Fruit fly (Drosophila melanogaster): ENCODE measurements around the gene ctrip.

ctrip gene

DNA sequence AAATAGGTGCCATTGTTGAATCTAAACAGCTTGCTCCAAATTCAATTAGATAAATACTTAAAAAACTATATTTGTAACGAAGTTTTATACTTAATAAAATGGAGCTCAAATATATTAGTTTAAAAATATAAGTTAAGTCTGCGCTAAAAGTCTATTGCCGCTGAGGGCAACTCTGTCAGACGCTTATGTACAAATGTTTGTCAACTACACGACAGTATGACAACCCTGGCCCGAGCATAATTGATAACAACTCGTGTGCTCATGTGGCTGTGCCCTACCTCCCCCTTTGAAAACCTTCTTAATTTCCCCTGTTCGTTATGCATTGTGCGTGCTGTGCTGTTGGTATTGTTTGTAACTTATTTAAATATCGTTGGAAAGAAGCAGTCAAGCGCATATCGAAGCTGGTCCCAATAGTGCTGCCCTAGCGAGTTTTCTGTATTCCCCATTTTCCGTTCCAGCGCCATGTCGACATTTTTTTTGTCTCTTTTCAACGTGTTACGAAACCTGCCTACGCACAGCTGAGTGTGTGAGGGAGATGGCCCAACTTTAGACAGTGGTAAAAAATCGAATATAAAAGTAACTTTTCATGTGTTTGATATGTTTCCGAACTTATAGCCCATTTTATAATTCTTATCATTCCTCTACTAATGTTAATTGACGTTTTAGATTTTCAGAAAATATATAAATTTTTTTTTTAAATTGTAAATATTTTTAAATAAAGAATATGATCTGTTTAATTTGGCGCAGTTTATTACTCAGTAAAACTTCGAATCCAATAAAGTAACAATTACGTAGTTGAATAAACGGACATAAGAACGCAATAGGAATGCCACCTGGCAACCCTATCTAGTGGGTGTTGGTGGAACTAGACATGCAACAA lies 6.8 kb downstream of the ctrip start (continued):
- TF ChIP-seq unc-4 (GFP tag; IDR thresholded peaks at IDR 0.05; ENCODE audit: partially characterized antibody): no peak
- 0 out of 2 replicates have a peak, but pooled peaks have one; percentile 24 for TF ChIP-seq CG4730 (GFP tag; IDR thresholded peaks at IDR 0.05)
- no peak for TF ChIP-seq dan (GFP tag; IDR thresholded peaks at IDR 0.05)
- peak; percentile 43 for TF ChIP-seq abd-A (tag; optimal IDR thresholded peaks at IDR 0.05)
- 0 out of 2 replicates have a peak, but pooled peaks have one; percentile 19 for TF ChIP-seq sna (GFP tag; IDR thresholded peaks at IDR 0.05; ENCODE audit: partially characterized antibody)
- no peak for TF ChIP-seq slou (GFP tag; optimal IDR thresholded peaks at IDR 0.05)
- TF ChIP-seq pan (optimal IDR thresholded peaks at IDR 0.05): no peak
- peak in 1 of 2 experiments; percentile 55 for TF ChIP-seq pan (GFP tag; optimal IDR thresholded peaks at IDR 0.05 in 1 of 2, IDR thresholded peaks at IDR 0.05 in 1 of 2)
- no peak for TF ChIP-seq lbe (GFP tag; optimal IDR thresholded peaks at IDR 0.05)
- TF ChIP-seq ara (GFP tag; IDR thresholded peaks at IDR 0.05): peak; percentile 44; the same call in 1 of the 2 replicates
- TF ChIP-seq CG14667 (GFP tag; IDR thresholded peaks at IDR 0.05): peak; percentile 49; the same call in 1 of the 2 replicates
- no peak for TF ChIP-seq CG14965 (GFP tag; optimal IDR thresholded peaks at IDR 0.05; ENCODE audit: borderline replicate concordance)
- TF ChIP-seq Oaz (GFP tag; IDR thresholded peaks at IDR 0.05): 0 out of 2 replicates have a peak, but pooled peaks have one; percentile 12
- TF ChIP-seq CG4854 (GFP tag; optimal IDR thresholded peaks at IDR 0.05): no peak
- TF ChIP-seq CG17186 (GFP tag; optimal IDR thresholded peaks at IDR 0.05): no peak
- TF ChIP-seq hbn (GFP tag; IDR thresholded peaks at IDR 0.05; ENCODE audit: partially characterized antibody): no peak
- no peak for TF ChIP-seq Dref (GFP tag; IDR thresholded peaks at IDR 0.05)
- TF ChIP-seq Fer2 (tag; optimal IDR thresholded peaks at IDR 0.05): peak; percentile 46
- TF ChIP-seq zf30C (GFP tag; optimal IDR thresholded peaks at IDR 0.05): no peak
- TF ChIP-seq CG11560 (tag; IDR thresholded peaks at IDR 0.05): no peak
- TF ChIP-seq CG1832 (GFP tag; optimal IDR thresholded peaks at IDR 0.05): no peak
- TF ChIP-seq CG18476 (GFP tag; optimal IDR thresholded peaks at IDR 0.05): no peak
- peak; percentile 72 for TF ChIP-seq CG10209 (GFP tag; optimal IDR thresholded peaks at IDR 0.05)
- peak; percentile 30; the same call in 1 of the 2 replicates for TF ChIP-seq chm (GFP tag; IDR thresholded peaks at IDR 0.05)
- TF ChIP-seq sug (tag; optimal IDR thresholded peaks at IDR 0.05): no peak
- TF ChIP-seq bbx (GFP tag; IDR thresholded peaks at IDR 0.05; ENCODE audit: partially characterized antibody): 0 out of 2 replicates have a peak, but pooled peaks have one; percentile 33
- peak; percentile 78 for TF ChIP-seq Meics (GFP tag; optimal IDR thresholded peaks at IDR 0.05)
- no peak for TF ChIP-seq Hey (tag; optimal IDR thresholded peaks at IDR 0.05)
- TF ChIP-seq en (GFP tag; optimal IDR thresholded peaks at IDR 0.05): no peak
- no peak for TF ChIP-seq pho (GFP tag; optimal IDR thresholded peaks at IDR 0.05)
- no peak for TF ChIP-seq CG8478 (optimal IDR thresholded peaks at IDR 0.05)
- no peak for TF ChIP-seq bowl (GFP tag; IDR thresholded peaks at IDR 0.05)
- TF ChIP-seq CG10267 (tag; optimal IDR thresholded peaks at IDR 0.05): peak; percentile 71
- TF ChIP-seq Camta (GFP tag; optimal IDR thresholded peaks at IDR 0.05): no peak
- TF ChIP-seq Rfx (GFP tag; IDR thresholded peaks at IDR 0.05): peak; percentile 4
- peak; percentile 45; the same call in 1 of the 2 replicates for TF ChIP-seq Nf-YA (GFP tag; IDR thresholded peaks at IDR 0.05)
- peak; percentile 63 for TF ChIP-seq CG4424 (GFP tag; optimal IDR thresholded peaks at IDR 0.05)
- no peak for TF ChIP-seq ERR (GFP tag; optimal IDR thresholded peaks at IDR 0.05)
- TF ChIP-seq NfI (GFP tag; optimal IDR thresholded peaks at IDR 0.05): peak; percentile 49
- TF ChIP-seq Dbx (GFP tag; IDR thresholded peaks at IDR 0.05): 0 out of 3 replicates have a peak, but pooled peaks have one; percentile 19
- TF ChIP-seq esg (GFP tag; conservative IDR thresholded peaks at IDR 0.05): peak; percentile 26; the same call in 1 of the 2 replicates
- no peak for TF ChIP-seq Taf1 (GFP tag; IDR thresholded peaks at IDR 0.05)
- peak in 1 of 2 experiments; percentile 58 for TF ChIP-seq crp (GFP tag; optimal IDR thresholded peaks at IDR 0.05)
- no peak for TF ChIP-seq CG13123 (GFP tag; optimal IDR thresholded peaks at IDR 0.05)
- 0 out of 2 replicates have a peak, but pooled peaks have one; percentile 9 for TF ChIP-seq CG13287 (GFP tag; IDR thresholded peaks at IDR 0.05; ENCODE audit: partially characterized antibody)
- TF ChIP-seq CG17912 (GFP tag; optimal IDR thresholded peaks at IDR 0.05): no peak
- no peak for TF ChIP-seq sima (GFP tag; optimal IDR thresholded peaks at IDR 0.05)
- TF ChIP-seq btn (GFP tag; optimal IDR thresholded peaks at IDR 0.05): no peak
- TF ChIP-seq hth (optimal IDR thresholded peaks at IDR 0.05): no peak
